Fruit fly (Drosophila melanogaster) whole organism, embryonic: ENCODE measurements around the gene Vm26Ac.

ENCODE experiments used
- Adf1 ChIP-seq: fragments of 200-800 bp; sonication (Bioruptor generic); IDR thresholded peaks from 2 replicates; pipeline ENCODE4 v1.3.6; 2022; ENCODE audit warnings: missing biosample characterization, missing genetic modification characterization
- CG11093 ChIP-seq: fragments of 200-800 bp; sonication (Bioruptor generic); IDR thresholded peaks from 3 replicates; pipeline ENCODE4 v1.3.6; 2022; ENCODE audit warnings: missing biosample characterization, missing genetic modification characterization
- CG12155 ChIP-seq: fragments of 200-800 bp; sonication (Bioruptor generic); optimal IDR thresholded peaks from 3 replicates; lab custom pipeline; 2016; ENCODE audit warnings: missing biosample characterization, missing genetic modification characterization
- CG13424 ChIP-seq: fragments of 200-800 bp; sonication (Bioruptor generic); optimal IDR thresholded peaks from 2 replicates; lab custom pipeline; 2019; ENCODE audit warnings: missing biosample characterization, mild to moderate bottlenecking, missing genetic modification characterization, moderate library complexity
- CG16863 ChIP-seq: fragments of 200-800 bp; sonication (Bioruptor generic); optimal IDR thresholded peaks from 3 replicates; lab custom pipeline; 2016; ENCODE audit warnings: missing biosample characterization, missing genetic modification characterization
- CG17361 ChIP-seq: fragments of 200-800 bp; sonication (Bioruptor generic); IDR thresholded peaks from 3 replicates; pipeline ENCODE4 v1.3.6; 2022; ENCODE audit warnings: missing biosample characterization, missing genetic modification characterization
- CG1792 ChIP-seq: fragments of 200-800 bp; sonication (Bioruptor generic); optimal IDR thresholded peaks from 2 replicates; lab custom pipeline; 2016; ENCODE audit warnings: missing biosample characterization, missing genetic modification characterization
- CG2120 ChIP-seq: fragments of 200-800 bp; sonication (Bioruptor generic); optimal IDR thresholded peaks from 3 replicates; lab custom pipeline; 2016; ENCODE audit warnings: missing biosample characterization, missing genetic modification characterization
- CG3065 ChIP-seq: fragments of 200-800 bp; sonication (Bioruptor generic); optimal IDR thresholded peaks from 2 replicates; lab custom pipeline; 2016; ENCODE audit warnings: missing biosample characterization, missing genetic modification characterization
- CG31365 ChIP-seq: fragments of 200-800 bp; sonication (Bioruptor generic); optimal IDR thresholded peaks from 2 replicates; lab custom pipeline; 2018; ENCODE audit warnings: missing biosample characterization, mild to moderate bottlenecking, missing genetic modification characterization
- CG34422 ChIP-seq: fragments of 200-800 bp; sonication (Bioruptor generic); IDR thresholded peaks from 3 replicates; pipeline ENCODE4 v1.3.6; 2022; ENCODE audit warnings: missing biosample characterization, missing genetic modification characterization
- CG5953 ChIP-seq: fragments of 200-800 bp; sonication (Bioruptor generic); IDR thresholded peaks from 2 replicates; pipeline ENCODE4 v1.3.6; 2022; ENCODE audit warnings: missing biosample characterization, missing genetic modification characterization
- CG6689 ChIP-seq: fragments of 200-800 bp; sonication (Bioruptor generic); IDR thresholded peaks from 2 replicates; pipeline ENCODE4 v1.3.6; 2022; ENCODE audit warnings: missing biosample characterization, missing genetic modification characterization
- CG6813 ChIP-seq: fragments of 200-800 bp; sonication (Bioruptor generic); optimal IDR thresholded peaks from 2 replicates; lab custom pipeline; 2017; ENCODE audit warnings: missing biosample characterization, missing genetic modification characterization, mild to moderate bottlenecking, moderate library complexity, missing genetic modification reagents
- CG7372 ChIP-seq: fragments of 200-800 bp; sonication (Bioruptor generic); IDR thresholded peaks from 2 replicates; pipeline ENCODE4 v1.3.6; 2022; ENCODE audit warnings: missing biosample characterization, missing genetic modification characterization
- CG7745 ChIP-seq: fragments of 200-800 bp; sonication (Bioruptor generic); optimal IDR thresholded peaks from 2 replicates; lab custom pipeline; 2018; ENCODE audit warnings: missing biosample characterization, mild to moderate bottlenecking, missing genetic modification characterization, moderate library complexity
- CG7786 ChIP-seq: fragments of 200-800 bp; sonication (Bioruptor generic); optimal IDR thresholded peaks from 2 replicates; lab custom pipeline; 2016; ENCODE audit warnings: missing biosample characterization, missing genetic modification characterization
- CG7928 ChIP-seq: fragments of 200-800 bp; sonication (Bioruptor generic); optimal IDR thresholded peaks from 2 replicates; lab custom pipeline; 2017; ENCODE audit warnings: missing biosample characterization, mild to moderate bottlenecking, missing genetic modification characterization
- CG8478 ChIP-seq: fragments of >200 bp; optimal IDR thresholded peaks from 2 replicates; lab custom pipeline; 2018
- Dp ChIP-seq: fragments of 200-800 bp; sonication (Bioruptor generic); optimal IDR thresholded peaks from 2 replicates; lab custom pipeline; 2018; ENCODE audit warnings: missing biosample characterization, mild to moderate bottlenecking, missing genetic modification characterization, moderate library complexity
- E2f1 ChIP-seq: fragments of 200-800 bp; sonication (Bioruptor generic); IDR thresholded peaks from 2 replicates; pipeline ENCODE4 v1.3.6; 2022; ENCODE audit warnings: missing biosample characterization, missing genetic modification characterization
- E2f2 ChIP-seq: fragments of 200-800 bp; sonication (Bioruptor generic); IDR thresholded peaks from 2 replicates; pipeline ENCODE4 v1.3.6; 2022; ENCODE audit warnings: missing biosample characterization, missing genetic modification characterization
- Gsc ChIP-seq: fragments of 200-800 bp; sonication (Bioruptor generic); IDR thresholded peaks from 2 replicates; pipeline ENCODE4 v1.3.6; 2022; ENCODE audit warnings: missing biosample characterization, missing genetic modification characterization
- Hr39 ChIP-seq: fragments of >200 bp; optimal IDR thresholded peaks from 2 replicates; lab custom pipeline; 2017
- Hr51 ChIP-seq, 2 experiments: fragments of 200-800 bp; sonication (Bioruptor generic); optimal IDR thresholded peaks; 2 replicates in 1 of 2; 3 replicates in 1 of 2; lab custom pipeline; 2016 to 2018; ENCODE audit warnings: missing biosample characterization in 2 of 2, missing genetic modification characterization in 2 of 2, mild to moderate bottlenecking in 1 of 2, moderate library complexity in 1 of 2
- Med ChIP-seq: fragments of 200-800 bp; sonication (Bioruptor generic); peaks from one replicate; lab custom pipeline; 2016; ENCODE audit warnings: missing biosample characterization, missing genetic modification characterization, mild to moderate bottlenecking, inconsistent platforms, moderate library complexity
- Mrtf ChIP-seq: fragments of 200-800 bp; sonication (Bioruptor generic); IDR thresholded peaks from 3 replicates; pipeline ENCODE4 v1.3.6; 2022; ENCODE audit warnings: missing biosample characterization, missing genetic modification characterization
- PHDP ChIP-seq: fragments of 200-800 bp; sonication (Bioruptor generic); optimal IDR thresholded peaks from 3 replicates; lab custom pipeline; 2018; ENCODE audit warnings: missing biosample characterization, mild to moderate bottlenecking, missing genetic modification characterization, moderate library complexity
- Taf1 ChIP-seq: fragments of 200-800 bp; sonication (Bioruptor generic); IDR thresholded peaks from 2 replicates; pipeline ENCODE4 v1.3.6; 2022; ENCODE audit warnings: missing biosample characterization, missing genetic modification characterization
- Vsx1 ChIP-seq: fragments of 200-800 bp; sonication (Bioruptor generic); optimal IDR thresholded peaks from 2 replicates; lab custom pipeline; 2017; ENCODE audit warnings: missing biosample characterization, mild to moderate bottlenecking, missing genetic modification characterization, missing genetic modification reagents
- bbx ChIP-seq: fragments of 200-800 bp; sonication (Bioruptor generic); IDR thresholded peaks from 2 replicates; pipeline ENCODE4 v1.3.6; 2022; ENCODE audit warnings: missing biosample characterization, missing genetic modification characterization; ENCODE audit not compliant: partially characterized antibody
- bcd ChIP-seq: fragments of 200-800 bp; sonication (Bioruptor generic); optimal IDR thresholded peaks from 2 replicates; lab custom pipeline; 2017; ENCODE audit warnings: missing biosample characterization, mild to moderate bottlenecking, missing genetic modification characterization
- btn ChIP-seq: fragments of 200-800 bp; sonication (Bioruptor generic); optimal IDR thresholded peaks from 2 replicates; lab custom pipeline; 2016; ENCODE audit warnings: missing biosample characterization, missing genetic modification characterization
- cad ChIP-seq: fragments of >200 bp; optimal IDR thresholded peaks from 2 replicates; lab custom pipeline; 2017; ENCODE audit warnings: missing biosample characterization, missing genetic modification characterization
- crol ChIP-seq: fragments of 200-800 bp; sonication (Bioruptor generic); IDR thresholded peaks from 2 replicates; pipeline ENCODE4 v1.3.6; 2022; ENCODE audit warnings: missing biosample characterization, missing genetic modification characterization
- eve ChIP-seq, 2 experiments: fragments of >200 bp; optimal IDR thresholded peaks; 2 replicates each; lab custom pipeline; 2017; ENCODE audit warnings: missing biosample characterization in 2 of 2, missing genetic modification characterization in 2 of 2
- ewg ChIP-seq: fragments of 200-800 bp; sonication (Bioruptor generic); optimal IDR thresholded peaks from 3 replicates; lab custom pipeline; 2017; ENCODE audit warnings: mild to moderate bottlenecking, missing biosample characterization, missing genetic modification reagents, missing genetic modification characterization
- inv ChIP-seq: fragments of 200-800 bp; sonication (Bioruptor generic); IDR thresholded peaks from 2 replicates; pipeline ENCODE4 v1.3.6; 2022; ENCODE audit warnings: missing biosample characterization, missing genetic modification characterization; ENCODE audit not compliant: partially characterized antibody
- kni ChIP-seq: fragments of 200-800 bp; sonication (Bioruptor generic); optimal IDR thresholded peaks from 3 replicates; lab custom pipeline; 2017; ENCODE audit warnings: mild to moderate bottlenecking, missing biosample characterization, missing genetic modification reagents, missing genetic modification characterization
- lmd ChIP-seq: fragments of 200-800 bp; sonication (Bioruptor generic); IDR thresholded peaks from 2 replicates; pipeline ENCODE4 v1.3.6; 2022; ENCODE audit warnings: missing biosample characterization, missing genetic modification characterization
- row ChIP-seq: fragments of 200-800 bp; sonication (Bioruptor generic); IDR thresholded peaks from 3 replicates; pipeline ENCODE4 v1.3.6; 2022; ENCODE audit warnings: missing biosample characterization, missing genetic modification characterization
- sd ChIP-seq: fragments of 200-800 bp; sonication (Bioruptor generic); optimal IDR thresholded peaks from 3 replicates; lab custom pipeline; 2018; ENCODE audit warnings: missing biosample characterization, mild to moderate bottlenecking, missing genetic modification characterization, moderate library complexity
- sens ChIP-seq: fragments of 200-800 bp; sonication (Bioruptor generic); peaks from one replicate; lab custom pipeline; 2016; ENCODE audit warnings: missing biosample characterization, missing genetic modification characterization
- shn ChIP-seq: fragments of 200-800 bp; sonication (Bioruptor generic); optimal IDR thresholded peaks from 3 replicates; lab custom pipeline; 2016; ENCODE audit warnings: missing biosample characterization, missing genetic modification characterization
- ssp ChIP-seq: fragments of 200-800 bp; sonication (Bioruptor generic); IDR thresholded peaks from 2 replicates; pipeline ENCODE4 v1.3.6; 2022; ENCODE audit warnings: missing biosample characterization, missing genetic modification characterization
- tio ChIP-seq: fragments of 200-800 bp; sonication (Bioruptor generic); optimal IDR thresholded peaks from 2 replicates; lab custom pipeline; 2017; ENCODE audit warnings: missing biosample characterization, missing genetic modification characterization, inconsistent platforms
- usp ChIP-seq: fragments of >200 bp; optimal IDR thresholded peaks from 2 replicates; lab custom pipeline; 2017; ENCODE audit warnings: missing biosample characterization, missing genetic modification characterization
- zf30C ChIP-seq: fragments of 200-800 bp; sonication (Bioruptor generic); optimal IDR thresholded peaks from 3 replicates; lab custom pipeline; 2018; ENCODE audit warnings: missing biosample characterization, mild to moderate bottlenecking, missing genetic modification characterization

Gene Vm26Ac

dm6 chr2L:5959863-5960658 is 1.6 kb upstream of the Vm26Ac start, which contains the start of gene Vm26Aa:
Vm26Aa (minus strand) TSS chr2L:5960340.
- TF ChIP-seq CG6689 (GFP tag; lab: Robert Waterston, UW): 0 out of 2 replicates have a peak, but pooled peaks have one; percentile 9
- peak; percentile 61 for TF ChIP-seq Med (GFP tag; lab: Kevin White, UChicago)
- peak; percentile 32 for TF ChIP-seq sens (GFP tag; lab: Kevin White, UChicago)
- TF ChIP-seq CG11093 (GFP tag; lab: Robert Waterston, UW): 0 out of 3 replicates have a peak, but pooled peaks have one; percentile 53
- TF ChIP-seq CG7745 (tag; lab: Kevin White, UChicago): no peak
- no peak for TF ChIP-seq tio (GFP tag; lab: Kevin White, UChicago)
- TF ChIP-seq CG5953 (GFP tag; lab: Robert Waterston, UW): no peak
- peak; percentile 43 for TF ChIP-seq Hr39 (lab: Kevin White, UChicago)
- TF ChIP-seq Gsc (GFP tag; lab: Robert Waterston, UW): 0 out of 2 replicates have a peak, but pooled peaks have one; percentile 13
- TF ChIP-seq CG8478 (lab: Kevin White, UChicago): no peak
- TF ChIP-seq ssp (GFP tag; lab: Robert Waterston, UW): peak; percentile 15; the same call in 1 of the 2 replicates
- no peak for TF ChIP-seq sd
- TF ChIP-seq btn: no peak
- no peak for TF ChIP-seq Taf1
- TF ChIP-seq usp (GFP tag; lab: Kevin White, UChicago): no peak
- TF ChIP-seq bcd (GFP tag; lab: Kevin White, UChicago): no peak
- no peak for TF ChIP-seq lmd (GFP tag; lab: Robert Waterston, UW)
- TF ChIP-seq zf30C (GFP tag; lab: Kevin White, UChicago): no peak

- TF ChIP-seq CG34422 (GFP tag; lab: Robert Waterston, UW): no peak
- TF ChIP-seq Mrtf (GFP tag; lab: Robert Waterston, UW): 0 out of 3 replicates have a peak, but pooled peaks have one; percentile 9
- TF ChIP-seq Med (GFP tag; lab: Kevin White, UChicago): peak; percentile 26
Observed at dm6 chr2L:5956706-5957105, 1.7 kb downstream of the Vm26Ac start, which contains the start of the genes CG13998 and Vm26Ab. CG13998 (minus strand) TSS chr2L:5956819. Vm26Ab (plus strand) TSS chr2L:5957004.

dm6 chr2L:5956153-5956552 is 2.3 kb downstream of the Vm26Ac start, which contains the start of gene CG13999:
CG13999 (minus strand) TSS chr2L:5956466.
- no peak for TF ChIP-seq CG7372 (GFP tag; lab: Robert Waterston, UW)
- no peak for TF ChIP-seq CG6813
- TF ChIP-seq crol (GFP tag; lab: Robert Waterston, UW): no peak
- no peak for TF ChIP-seq inv (GFP tag; lab: Robert Waterston, UW)
- TF ChIP-seq CG3065 (GFP tag; lab: Kevin White, UChicago): no peak
- TF ChIP-seq CG2120 (GFP tag; lab: Kevin White, UChicago): no peak
- no peak for TF ChIP-seq eve (GFP tag; optimal IDR thresholded peaks at IDR 0.05; lab: Kevin White, UChicago)
- no peak for TF ChIP-seq sens (GFP tag; lab: Kevin White, UChicago)
- TF ChIP-seq cad (GFP tag; lab: Kevin White, UChicago): no peak
- no peak for TF ChIP-seq CG7928 (GFP tag; lab: Kevin White, UChicago)
- no peak for TF ChIP-seq shn
- no peak for TF ChIP-seq bbx (GFP tag; lab: Robert Waterston, UW)
- TF ChIP-seq CG16863 (GFP tag; lab: Kevin White, UChicago): no peak
- no peak for TF ChIP-seq CG12155 (GFP tag; lab: Kevin White, UChicago)
- TF ChIP-seq kni (GFP tag; lab: Kevin White, UChicago): no peak
- TF ChIP-seq Adf1 (GFP tag; lab: Robert Waterston, UW): no peak
- no peak for TF ChIP-seq CG7786 (GFP tag; lab: Kevin White, UChicago)
- peak; percentile 21 for TF ChIP-seq Med (GFP tag; lab: Kevin White, UChicago)
- no peak for TF ChIP-seq CG1792
- peak; percentile 44; the same call in 1 of the 2 replicates for TF ChIP-seq E2f2 (GFP tag; lab: Robert Waterston, UW)
- TF ChIP-seq row: no peak
- no peak for TF ChIP-seq CG13424 (tag; lab: Kevin White, UChicago)
- TF ChIP-seq E2f1 (GFP tag; lab: Robert Waterston, UW): no peak
- TF ChIP-seq CG17361: no peak
- no peak for TF ChIP-seq CG31365 (tag; lab: Kevin White, UChicago)
- TF ChIP-seq ewg (GFP tag; lab: Kevin White, UChicago): peak; percentile 91
- TF ChIP-seq Dp (GFP tag; lab: Kevin White, UChicago): peak; percentile 30
- TF ChIP-seq PHDP (tag; lab: Kevin White, UChicago): no peak
- TF ChIP-seq Hr51 (GFP tag; optimal IDR thresholded peaks at IDR 0.05; lab: Kevin White, UChicago): no peak
- no peak for TF ChIP-seq Vsx1
